Fruit fly (Drosophila melanogaster) whole organism, embryonic: ENCODE results near the gene dpr3.

Experiments used
- BEAF-32 ChIP-seq: fragments of 200-800 bp; sonication (Bioruptor generic); optimal IDR thresholded peaks from 3 replicates; lab custom pipeline; 2017; ENCODE audit warnings: missing biosample characterization, missing genetic modification characterization, mild to moderate bottlenecking, moderate library complexity, missing genetic modification reagents
- BtbVII ChIP-seq: fragments of 200-800 bp; sonication (Bioruptor generic); optimal IDR thresholded peaks from 3 replicates; lab custom pipeline; 2017; ENCODE audit warnings: missing biosample characterization, mild to moderate bottlenecking, missing genetic modification characterization
- CG10209 ChIP-seq: fragments of 200-800 bp; sonication (Bioruptor generic); optimal IDR thresholded peaks from 3 replicates; lab custom pipeline; 2017; ENCODE audit warnings: missing biosample characterization, mild to moderate bottlenecking, missing genetic modification characterization, missing genetic modification reagents
- CG10321 ChIP-seq: fragments of 200-800 bp; sonication (Bioruptor generic); IDR thresholded peaks from 2 replicates; pipeline ENCODE4 v1.3.6; 2022; ENCODE audit warnings: missing biosample characterization, missing genetic modification characterization
- CG11093 ChIP-seq: fragments of 200-800 bp; sonication (Bioruptor generic); IDR thresholded peaks from 3 replicates; pipeline ENCODE4 v1.3.6; 2022; ENCODE audit warnings: missing biosample characterization, missing genetic modification characterization
- CG12299 ChIP-seq: fragments of 200-800 bp; sonication (Bioruptor generic); optimal IDR thresholded peaks from 2 replicates; lab custom pipeline; 2018; ENCODE audit warnings: missing biosample characterization, mild to moderate bottlenecking, missing genetic modification characterization
- CG15479 ChIP-seq: fragments of 200-800 bp; sonication (Bioruptor generic); optimal IDR thresholded peaks from 3 replicates; lab custom pipeline; 2019; ENCODE audit warnings: missing biosample characterization, mild to moderate bottlenecking, missing genetic modification characterization, moderate library complexity
- CG1792 ChIP-seq: fragments of 200-800 bp; sonication (Bioruptor generic); optimal IDR thresholded peaks from 2 replicates; lab custom pipeline; 2016; ENCODE audit warnings: missing biosample characterization, missing genetic modification characterization
- CG2120 ChIP-seq: fragments of 200-800 bp; sonication (Bioruptor generic); optimal IDR thresholded peaks from 3 replicates; lab custom pipeline; 2016; ENCODE audit warnings: missing biosample characterization, missing genetic modification characterization
- CG34422 ChIP-seq: fragments of 200-800 bp; sonication (Bioruptor generic); IDR thresholded peaks from 3 replicates; pipeline ENCODE4 v1.3.6; 2022; ENCODE audit warnings: missing biosample characterization, missing genetic modification characterization
- CG3847 ChIP-seq: fragments of 200-800 bp; sonication (Bioruptor generic); IDR thresholded peaks from 2 replicates; pipeline ENCODE4 v1.3.6; 2022; ENCODE audit warnings: missing biosample characterization, missing genetic modification characterization
- CG3995 ChIP-seq: fragments of 200-800 bp; sonication (Bioruptor generic); optimal IDR thresholded peaks from 3 replicates; lab custom pipeline; 2016; ENCODE audit warnings: missing biosample characterization, missing genetic modification characterization
- CG5180 ChIP-seq: fragments of 200-800 bp; sonication (Bioruptor generic); optimal IDR thresholded peaks from 3 replicates; lab custom pipeline; 2017; ENCODE audit warnings: missing biosample characterization, missing genetic modification characterization, mild to moderate bottlenecking, moderate library complexity, missing genetic modification reagents
- CG9876 ChIP-seq: fragments of 200-800 bp; sonication (Bioruptor generic); optimal IDR thresholded peaks from 2 replicates; lab custom pipeline; 2016; ENCODE audit warnings: missing biosample characterization, missing genetic modification characterization
- Dek ChIP-seq: fragments of 200-800 bp; sonication (Bioruptor generic); optimal IDR thresholded peaks from 3 replicates; lab custom pipeline; 2019; ENCODE audit warnings: missing biosample characterization, mild to moderate bottlenecking, missing genetic modification characterization, moderate library complexity
- Dref ChIP-seq: fragments of 200-800 bp; sonication (Bioruptor generic); IDR thresholded peaks from 2 replicates; pipeline ENCODE4 v1.3.6; 2022; ENCODE audit warnings: missing biosample characterization, missing genetic modification characterization
- Eip74EF ChIP-seq, 2 experiments: fragments of 200-800 bp in 1 of 2; fragments of >200 bp in 1 of 2; sonication (Bioruptor generic) in 1 of 2; optimal IDR thresholded peaks; 2 replicates each; lab custom pipeline; 2017 to 2019; ENCODE audit warnings: missing biosample characterization in 2 of 2, missing genetic modification characterization in 2 of 2, mild to moderate bottlenecking in 1 of 2, moderate library complexity in 1 of 2
- HHEX ChIP-seq: fragments of 200-800 bp; sonication (Bioruptor generic); optimal IDR thresholded peaks from 3 replicates; lab custom pipeline; 2017; ENCODE audit warnings: missing biosample characterization, mild to moderate bottlenecking, missing genetic modification characterization, missing genetic modification reagents
- HLH3B ChIP-seq: fragments of 200-800 bp; sonication (Bioruptor generic); IDR thresholded peaks from 2 replicates; pipeline ENCODE4 v1.3.6; 2022; ENCODE audit warnings: missing biosample characterization, missing genetic modification characterization
- Hmr ChIP-seq: fragments of 200-800 bp; sonication (Bioruptor generic); optimal IDR thresholded peaks from 3 replicates; lab custom pipeline; 2017; ENCODE audit warnings: mild to moderate bottlenecking, missing biosample characterization, missing genetic modification reagents, missing genetic modification characterization
- Mad ChIP-seq: fragments of 200-800 bp; sonication (Bioruptor generic); optimal IDR thresholded peaks from 2 replicates; lab custom pipeline; 2016; ENCODE audit warnings: missing biosample characterization, missing genetic modification characterization
- Meics ChIP-seq: fragments of 200-800 bp; sonication (Bioruptor generic); optimal IDR thresholded peaks from 2 replicates; lab custom pipeline; 2017; ENCODE audit warnings: missing biosample characterization, mild to moderate bottlenecking, missing genetic modification characterization
- Nf-YA ChIP-seq: fragments of 200-800 bp; sonication (Bioruptor generic); IDR thresholded peaks from 2 replicates; pipeline ENCODE4 v1.3.6; 2022; ENCODE audit warnings: missing biosample characterization, missing genetic modification characterization
- Oaz ChIP-seq: fragments of 200-800 bp; sonication (Bioruptor generic); IDR thresholded peaks from 2 replicates; pipeline ENCODE4 v1.3.6; 2022; ENCODE audit warnings: missing biosample characterization, missing genetic modification characterization
- PHDP ChIP-seq: fragments of 200-800 bp; sonication (Bioruptor generic); optimal IDR thresholded peaks from 3 replicates; lab custom pipeline; 2018; ENCODE audit warnings: missing biosample characterization, mild to moderate bottlenecking, missing genetic modification characterization, moderate library complexity
- Sin3A ChIP-seq: fragments of >200 bp; optimal IDR thresholded peaks from 2 replicates; lab custom pipeline; 2018
- Ssrp ChIP-seq: fragments of 200-800 bp; sonication (Bioruptor generic); optimal IDR thresholded peaks from 2 replicates; lab custom pipeline; 2018; ENCODE audit warnings: missing biosample characterization, mild to moderate bottlenecking, missing genetic modification characterization, moderate library complexity
- aop ChIP-seq: fragments of 200-800 bp; sonication (Bioruptor generic); IDR thresholded peaks from 2 replicates; pipeline ENCODE4 v1.3.6; 2022; ENCODE audit warnings: missing biosample characterization, missing genetic modification characterization
- ap ChIP-seq: fragments of 200-800 bp; sonication (Bioruptor generic); IDR thresholded peaks from 2 replicates; pipeline ENCODE4 v1.3.6; 2022; ENCODE audit warnings: missing biosample characterization, missing genetic modification characterization
- caup ChIP-seq: fragments of 200-800 bp; sonication (Bioruptor generic); optimal IDR thresholded peaks from 3 replicates; lab custom pipeline; 2017; ENCODE audit warnings: missing biosample characterization, mild to moderate bottlenecking, missing genetic modification characterization, moderate library complexity; ENCODE audit not compliant: severe bottlenecking
- cg ChIP-seq: fragments of 200-800 bp; sonication (Bioruptor generic); optimal IDR thresholded peaks from 3 replicates; lab custom pipeline; 2019; ENCODE audit warnings: missing biosample characterization, mild to moderate bottlenecking, missing genetic modification characterization, moderate library complexity
- danr ChIP-seq: fragments of 200-800 bp; sonication (Bioruptor generic); IDR thresholded peaks from 2 replicates; pipeline ENCODE4 v1.3.6; 2022; ENCODE audit warnings: missing biosample characterization, missing genetic modification characterization
- ems ChIP-seq: fragments of 200-800 bp; sonication (Bioruptor generic); optimal IDR thresholded peaks from 3 replicates; lab custom pipeline; 2016; ENCODE audit warnings: missing biosample characterization, missing genetic modification characterization
- en ChIP-seq: fragments of 200-800 bp; sonication (Bioruptor generic); optimal IDR thresholded peaks from 2 replicates; lab custom pipeline; 2016; ENCODE audit warnings: missing biosample characterization, missing genetic modification characterization
- eyg ChIP-seq: fragments of 200-800 bp; sonication (Bioruptor generic); optimal IDR thresholded peaks from 3 replicates; lab custom pipeline; 2016; ENCODE audit warnings: missing biosample characterization, missing genetic modification characterization
- gcm ChIP-seq: fragments of 200-800 bp; sonication (Bioruptor generic); optimal IDR thresholded peaks from 2 replicates; lab custom pipeline; 2019; ENCODE audit warnings: missing biosample characterization, mild to moderate bottlenecking, missing genetic modification characterization, moderate library complexity
- hkb ChIP-seq, 2 experiments: fragments of 200-800 bp in 1 of 2; fragments of >200 bp in 1 of 2; sonication (Bioruptor generic) in 1 of 2; IDR thresholded peaks in 1 of 2; optimal IDR thresholded peaks in 1 of 2; 2 replicates each; pipeline versions ENCODE4 v1.3.6 to Lab custom; 2017 to 2022; ENCODE audit warnings: missing biosample characterization in 1 of 2, missing genetic modification characterization in 1 of 2
- jumu ChIP-seq: fragments of 200-800 bp; sonication (Bioruptor generic); optimal IDR thresholded peaks from 3 replicates; lab custom pipeline; 2016; ENCODE audit warnings: missing biosample characterization, missing genetic modification characterization
- kay ChIP-seq: fragments of 200-800 bp; sonication (Bioruptor generic); optimal IDR thresholded peaks from 2 replicates; lab custom pipeline; 2016; ENCODE audit warnings: missing biosample characterization, missing genetic modification characterization
- lola ChIP-seq, 3 experiments: fragments of >200 bp in 2 of 3; fragments of 200-800 bp in 1 of 3; sonication (Bioruptor generic) in 1 of 3; optimal IDR thresholded peaks; 2 replicates each; lab custom pipeline; 2017 to 2019; ENCODE audit warnings: missing biosample characterization in 3 of 3, missing genetic modification characterization in 3 of 3, mild to moderate bottlenecking in 1 of 3, moderate library complexity in 1 of 3
- lov ChIP-seq, 2 experiments: fragments of 200-800 bp in 1 of 2; fragments of >200 bp in 1 of 2; sonication (Bioruptor generic) in 1 of 2; IDR thresholded peaks in 1 of 2; optimal IDR thresholded peaks in 1 of 2; 2 replicates in 1 of 2; 3 replicates in 1 of 2; pipeline versions ENCODE4 v1.3.6 to Lab custom; 2017 to 2022; ENCODE audit warnings: missing biosample characterization in 1 of 2, missing genetic modification characterization in 1 of 2
- nerfin-2 ChIP-seq: fragments of 200-800 bp; sonication (Bioruptor generic); IDR thresholded peaks from 2 replicates; pipeline ENCODE4 v1.3.6; 2022; ENCODE audit warnings: missing biosample characterization, missing genetic modification characterization; ENCODE audit not compliant: partially characterized antibody
- pho ChIP-seq: fragments of 200-800 bp; sonication (Bioruptor generic); optimal IDR thresholded peaks from 2 replicates; lab custom pipeline; 2016; ENCODE audit warnings: missing biosample characterization, missing genetic modification characterization
- pzg ChIP-seq: fragments of 200-800 bp; sonication (Bioruptor generic); optimal IDR thresholded peaks from 3 replicates; lab custom pipeline; 2018; ENCODE audit warnings: missing biosample characterization, mild to moderate bottlenecking, missing genetic modification characterization, moderate library complexity
- seq ChIP-seq: fragments of 200-800 bp; sonication (Bioruptor generic); IDR thresholded peaks from 2 replicates; pipeline ENCODE4 v1.3.6; 2022; ENCODE audit warnings: missing biosample characterization, missing genetic modification characterization
- sob ChIP-seq: fragments of 200-800 bp; sonication (Bioruptor generic); IDR thresholded peaks from 2 replicates; pipeline ENCODE4 v1.3.6; 2022; ENCODE audit warnings: missing biosample characterization, missing genetic modification characterization
- sug ChIP-seq: fragments of 200-800 bp; optimal IDR thresholded peaks from 2 replicates; lab custom pipeline; 2019; ENCODE audit warnings: missing biosample characterization, mild to moderate bottlenecking, missing genetic modification characterization, moderate library complexity
- tup ChIP-seq: fragments of 200-800 bp; sonication (Bioruptor generic); optimal IDR thresholded peaks from 2 replicates; lab custom pipeline; 2016; ENCODE audit warnings: missing biosample characterization, mild to moderate bottlenecking, missing genetic modification characterization, moderate library complexity
- wek ChIP-seq: fragments of 200-800 bp; sonication (Bioruptor generic); optimal IDR thresholded peaks from 3 replicates; lab custom pipeline; 2018; ENCODE audit warnings: missing biosample characterization, mild to moderate bottlenecking, missing genetic modification characterization, moderate library complexity

dpr3 gene

dm6 chr2L:2013836-2014434, 95.7 kb downstream of the dpr3 start (continued):
- TF ChIP-seq Meics (GFP tag; lab: Kevin White, UChicago) (peak; percentile 4), CG2120 (GFP tag; lab: Kevin White, UChicago) (no peak), Eip74EF (GFP tag; optimal IDR thresholded peaks at IDR 0.05; lab: Kevin White, UChicago) (no peak), wek (GFP tag; lab: Kevin White, UChicago) (no peak), PHDP (tag; lab: Kevin White, UChicago) (no peak), lov (optimal IDR thresholded peaks at IDR 0.05; lab: Kevin White, UChicago) (no peak), lov (GFP tag; IDR thresholded peaks at IDR 0.05; lab: Robert Waterston, UW) (no peak), Nf-YA (no peak), caup (GFP tag; lab: Kevin White, UChicago) (no peak), CG10209 (no peak), CG9876 (GFP tag; lab: Kevin White, UChicago) (no peak), CG1792 (GFP tag; lab: Kevin White, UChicago) (no peak), tup (GFP tag; lab: Kevin White, UChicago) (no peak), lola (GFP tag; optimal IDR thresholded peaks at IDR 0.05; lab: Kevin White, UChicago) (no peak), CG3995 (GFP tag; lab: Kevin White, UChicago) (no peak), Oaz (GFP tag; lab: Robert Waterston, UW) (no peak), Sin3A (no peak), CG15479 (GFP tag; lab: Kevin White, UChicago) (peak; percentile 21), pho (no peak), Mad (GFP tag; lab: Kevin White, UChicago) (no peak), Ssrp (tag; lab: Kevin White, UChicago) (no peak), ems (GFP tag; lab: Kevin White, UChicago) (no peak), BEAF-32 (GFP tag; lab: Kevin White, UChicago) (no peak), en (no peak), pzg (GFP tag; lab: Kevin White, UChicago) (no peak), jumu (GFP tag; lab: Kevin White, UChicago) (no peak), aop (GFP tag; lab: Robert Waterston, UW) (no peak), cg (GFP tag; lab: Kevin White, UChicago) (peak; percentile 16), CG10321 (GFP tag; lab: Robert Waterston, UW) (no peak), CG5180 (GFP tag; lab: Kevin White, UChicago) (no peak), HLH3B (GFP tag; lab: Robert Waterston, UW) (no peak), sob (GFP tag; lab: Robert Waterston, UW) (no peak), hkb (optimal IDR thresholded peaks at IDR 0.05; lab: Kevin White, UChicago) (no peak), hkb (GFP tag; IDR thresholded peaks at IDR 0.05; lab: Robert Waterston, UW) (no peak), danr (no peak), eyg (no peak), nerfin-2 (GFP tag; lab: Robert Waterston, UW) (no peak), seq (GFP tag; lab: Robert Waterston, UW) (no peak), BtbVII (GFP tag; lab: Kevin White, UChicago) (no peak), CG34422 (GFP tag; lab: Robert Waterston, UW) (no peak), CG12299 (tag; lab: Kevin White, UChicago) (no peak), gcm (GFP tag; lab: Kevin White, UChicago) (no peak), Hmr (GFP tag; lab: Kevin White, UChicago) (no peak), CG3847 (GFP tag; lab: Robert Waterston, UW) (no peak), CG11093 (GFP tag; lab: Robert Waterston, UW) (no peak), HHEX (no peak), Dref (GFP tag; lab: Robert Waterston, UW) (no peak), ap (no peak), sug (tag; lab: Kevin White, UChicago) (no peak), kay (GFP tag; lab: Kevin White, UChicago) (no peak), Dek (tag; lab: Kevin White, UChicago) (no peak)
